Fruit fly (Drosophila melanogaster) S2 (cell line): ENCODE results near the gene Lcp65Ag1.

ENCODE experiments used
- CG8478 ChIP-seq: fragments of >200 bp; optimal IDR thresholded peaks from 2 replicates; lab custom pipeline; 2018
- CTCF ChIP-seq, 2 experiments: fragments of >200 bp; optimal IDR thresholded peaks; 2 replicates each; lab custom pipeline; 2018

Gene Lcp65Ag1

DNA sequence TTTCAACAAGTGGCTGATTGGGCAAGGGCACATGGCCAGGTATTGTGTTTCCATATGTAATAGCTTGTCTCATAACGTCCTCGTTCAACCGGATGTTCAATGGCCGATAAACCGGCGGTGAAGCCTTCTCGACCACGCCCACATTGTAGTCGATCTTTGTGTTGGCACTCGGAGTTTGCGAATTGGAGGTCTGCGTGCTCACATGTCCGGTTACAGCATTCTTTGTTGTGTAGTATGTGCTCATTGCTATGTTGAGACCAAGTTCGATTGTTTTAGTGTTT is 9.7 kb downstream of the Lcp65Ag1 start:
- no peak for TF ChIP-seq CG8478 (lab: Kevin White, UChicago)
- no peak for TF ChIP-seq CTCF (optimal IDR thresholded peaks at IDR 0.05; lab: Kevin White, UChicago)

DNA sequence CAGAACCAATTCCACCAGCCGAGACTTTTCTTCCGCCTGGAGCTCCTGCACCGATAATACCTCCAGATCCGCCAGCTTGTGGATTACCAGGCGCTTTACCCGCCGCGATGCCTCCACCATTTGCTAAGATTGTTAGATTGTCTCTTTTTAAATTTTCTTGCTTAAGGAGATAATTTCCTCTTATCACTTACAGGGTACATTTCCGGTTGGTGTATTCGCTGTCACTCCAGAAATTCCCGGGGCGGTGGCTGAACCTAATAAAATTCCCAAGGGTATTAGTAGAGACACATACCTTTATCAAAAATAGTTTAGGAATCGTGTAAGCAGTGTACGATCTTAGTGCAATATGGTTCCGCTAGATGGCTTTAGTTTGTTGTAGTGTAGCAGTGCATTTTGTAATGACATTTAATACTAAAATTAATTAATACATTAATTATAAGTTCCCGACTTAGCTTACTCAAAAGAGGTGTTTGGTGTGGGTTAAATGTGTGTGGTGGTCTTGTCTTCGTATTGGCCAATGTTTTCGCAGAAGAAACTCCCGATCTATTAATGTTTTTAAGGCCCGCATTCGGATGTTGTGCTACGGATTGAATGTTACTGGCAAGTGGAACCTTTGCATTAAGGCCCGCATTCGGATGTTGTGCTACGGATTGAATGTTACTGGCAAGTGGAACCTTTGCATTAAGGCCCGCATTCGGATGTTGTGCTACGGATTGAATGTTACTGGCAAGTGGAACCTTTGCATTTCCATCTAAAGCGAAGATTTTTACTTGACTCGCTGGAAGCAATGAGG is 10.3 kb downstream of the Lcp65Ag1 start:
- no peak for TF ChIP-seq CG8478 (lab: Kevin White, UChicago)
- peak; percentile 91 to 94 for TF ChIP-seq CTCF (optimal IDR thresholded peaks at IDR 0.05; lab: Kevin White, UChicago)

DNA sequence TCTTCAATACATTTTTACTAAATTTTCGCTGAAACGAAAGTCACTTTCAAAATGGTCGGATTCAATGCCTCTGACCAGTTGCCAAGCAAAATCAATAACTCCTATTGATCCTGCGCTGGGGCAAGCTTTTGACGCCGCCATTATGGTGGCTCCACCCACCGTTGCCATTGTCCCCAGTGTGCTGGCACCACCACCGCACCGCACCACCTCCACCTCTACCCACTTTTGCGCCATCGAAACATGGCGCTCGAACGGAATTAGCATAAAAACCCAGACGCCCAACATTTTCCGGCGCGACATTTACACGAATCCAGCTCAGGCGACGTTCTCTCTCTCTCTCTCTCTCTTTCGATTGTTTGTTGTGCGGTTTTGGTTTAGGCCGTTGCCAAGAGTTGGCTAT is 18.2 kb downstream of the Lcp65Ag1 start:
- TF ChIP-seq CG8478 (lab: Kevin White, UChicago) (no peak), CTCF (optimal IDR thresholded peaks at IDR 0.05; lab: Kevin White, UChicago) (no peak)

DNA sequence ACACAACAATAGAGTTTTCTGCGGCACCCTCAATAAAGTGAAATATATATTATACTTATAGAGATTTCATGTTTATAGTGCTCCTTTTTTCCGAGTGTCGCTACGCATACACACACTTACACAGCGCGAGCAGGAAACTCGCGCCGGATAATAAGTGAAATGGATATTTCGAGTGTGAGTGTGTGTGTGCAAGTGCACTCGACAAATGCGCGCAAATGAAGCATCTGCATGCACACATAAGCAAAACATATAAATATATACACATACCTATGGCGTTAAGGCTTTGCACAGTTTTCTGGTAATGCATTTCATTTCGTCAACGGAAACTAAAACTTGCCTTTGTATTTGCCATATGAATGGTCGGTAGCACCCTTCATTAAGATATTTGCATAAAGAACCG is 19.6 kb downstream of the Lcp65Ag1 start:
- no peak for TF ChIP-seq CG8478 (lab: Kevin White, UChicago)
- TF ChIP-seq CTCF (optimal IDR thresholded peaks at IDR 0.05; lab: Kevin White, UChicago), result no peak

DNA sequence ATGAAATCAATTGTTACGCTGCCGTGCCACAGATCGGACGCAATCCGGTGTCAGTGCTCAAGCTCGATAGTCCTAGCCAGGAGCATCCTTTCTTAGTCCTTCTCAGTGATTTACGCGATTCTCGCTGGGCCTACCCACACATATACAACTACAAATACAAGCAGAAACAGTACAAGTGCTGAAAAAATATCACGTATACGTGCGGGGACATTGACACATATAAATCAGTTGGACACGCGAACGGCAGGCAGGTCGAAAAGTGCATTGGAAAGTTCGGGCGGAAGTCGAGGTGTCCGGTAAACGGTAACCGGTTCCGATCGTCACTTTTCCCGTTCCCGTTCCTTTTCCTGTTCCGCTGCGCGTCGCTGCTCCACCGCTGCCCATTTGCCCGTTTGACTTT is 23.6 kb downstream of the Lcp65Ag1 start:
- TF ChIP-seq CTCF (optimal IDR thresholded peaks at IDR 0.05; lab: Kevin White, UChicago) (no peak), CG8478 (lab: Kevin White, UChicago) (no peak)

DNA sequence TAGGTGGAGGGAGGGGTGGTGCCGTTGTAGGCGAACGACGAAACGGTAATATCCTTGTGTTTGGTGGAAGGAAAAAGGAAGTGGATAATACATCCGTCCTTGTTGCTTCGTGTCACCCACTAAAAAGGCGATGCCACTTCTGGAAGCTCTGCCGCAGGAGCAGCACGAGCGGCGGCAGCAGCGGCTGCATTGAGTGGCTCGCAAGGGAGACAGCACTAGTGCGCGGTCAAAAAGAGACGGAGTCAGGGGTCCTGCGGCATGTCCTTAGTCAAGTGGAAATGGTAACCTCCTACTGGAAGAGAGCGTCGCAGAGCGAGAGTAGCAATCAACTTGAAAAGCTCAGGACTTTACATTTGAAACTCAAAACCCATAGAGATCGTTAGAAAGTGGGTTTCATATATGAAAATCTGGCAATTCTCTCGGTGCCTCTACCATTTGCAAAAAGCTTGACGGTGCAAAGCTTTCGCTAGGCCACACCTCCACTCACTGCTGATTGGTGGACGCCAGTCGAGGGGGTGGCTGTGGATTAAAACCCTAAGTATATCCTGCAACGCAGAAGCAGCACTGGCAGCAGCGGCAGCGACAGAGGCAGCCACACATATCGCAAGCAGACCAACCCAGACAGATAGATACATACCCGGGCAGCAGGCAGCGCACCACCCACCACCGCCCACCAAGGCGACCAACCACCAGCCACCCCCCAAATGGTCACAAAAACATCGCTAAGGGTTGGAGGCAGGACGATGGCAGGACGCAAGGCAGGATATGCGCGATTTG is 24.2 kb downstream of the Lcp65Ag1 start:
- no peak for TF ChIP-seq CG8478 (lab: Kevin White, UChicago)
- TF ChIP-seq CTCF (optimal IDR thresholded peaks at IDR 0.05; lab: Kevin White, UChicago), result no peak

DNA sequence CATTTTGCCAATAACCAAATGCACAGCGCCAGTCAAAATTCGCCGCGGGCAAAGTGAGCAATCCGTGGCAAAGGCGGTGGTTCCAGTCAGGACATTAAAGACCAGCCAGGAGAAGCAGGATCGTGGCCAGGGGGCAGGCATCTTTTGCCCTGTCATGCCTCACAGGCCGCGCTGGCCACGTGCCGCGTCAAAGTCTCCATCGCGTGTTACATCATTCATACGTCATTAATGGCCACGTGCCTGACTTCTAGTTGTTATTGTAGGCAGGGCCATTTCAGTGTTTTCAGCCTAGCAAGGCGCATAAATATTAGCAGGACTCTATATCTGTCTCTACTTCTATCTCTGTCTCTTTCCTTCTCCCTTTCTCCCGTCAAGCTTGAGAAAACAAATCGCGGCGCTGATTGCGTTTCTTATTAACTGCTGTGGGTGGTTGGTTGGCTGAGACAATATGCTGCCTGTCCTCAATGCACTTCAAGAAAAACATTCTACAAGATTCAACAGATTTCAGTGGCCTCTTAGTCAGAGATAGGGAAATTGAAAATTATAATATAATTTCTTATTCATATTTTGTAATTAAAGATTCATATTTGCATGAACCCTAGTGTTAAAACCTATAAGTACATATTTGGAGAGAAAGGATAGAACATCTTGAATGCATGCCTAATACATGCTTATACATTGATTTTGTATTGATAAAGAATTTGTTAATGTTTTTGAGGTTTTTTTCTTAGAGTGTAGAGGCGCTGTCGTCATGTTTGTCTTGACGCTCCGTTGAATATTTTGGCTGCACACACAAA is 26.6 kb downstream of the Lcp65Ag1 start:
- TF ChIP-seq CTCF (optimal IDR thresholded peaks at IDR 0.05; lab: Kevin White, UChicago), result no peak
- no peak for TF ChIP-seq CG8478 (lab: Kevin White, UChicago)

DNA sequence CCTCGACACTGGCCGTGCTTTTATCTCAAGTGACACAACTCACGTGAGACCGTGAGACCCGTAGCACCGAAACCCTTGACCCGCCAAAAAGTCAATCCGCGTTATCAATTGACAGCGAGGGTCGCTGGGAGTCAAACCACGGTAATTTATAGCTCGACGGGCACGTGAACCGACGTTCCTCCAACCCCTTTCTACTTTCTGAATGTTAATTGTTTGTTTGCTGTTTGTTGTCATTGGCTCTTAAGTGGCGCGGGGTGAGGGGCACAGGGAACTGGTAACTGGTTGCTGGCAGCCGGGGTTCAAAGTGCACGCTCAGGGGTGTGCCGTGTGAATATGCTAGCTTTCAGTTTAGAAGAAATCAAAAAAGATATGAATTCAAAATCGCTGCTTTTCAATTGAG is 28.4 kb downstream of the Lcp65Ag1 start:
- no peak for TF ChIP-seq CG8478 (lab: Kevin White, UChicago)
- TF ChIP-seq CTCF (optimal IDR thresholded peaks at IDR 0.05; lab: Kevin White, UChicago), result no peak

DNA sequence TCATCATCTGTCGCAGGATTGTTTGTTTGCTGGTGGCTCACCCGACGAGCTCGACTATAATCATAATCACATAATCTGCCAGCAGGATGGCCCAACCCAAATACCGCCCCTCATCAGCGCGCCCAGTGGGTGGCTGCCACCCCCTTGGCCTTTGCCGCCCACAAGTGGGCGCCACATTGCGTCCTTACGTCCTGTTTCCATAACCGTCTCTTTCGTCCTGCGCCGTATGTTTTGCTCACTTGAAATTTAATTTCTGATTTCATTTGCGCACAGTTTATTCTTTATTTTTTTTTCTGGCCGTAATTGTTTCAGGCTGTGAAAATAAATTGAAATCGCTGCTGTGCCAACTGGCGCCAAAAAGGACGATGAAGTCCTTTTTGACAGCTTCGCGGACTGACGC is 29.6 kb downstream of the Lcp65Ag1 start:
- no peak for TF ChIP-seq CG8478 (lab: Kevin White, UChicago)
- TF ChIP-seq CTCF (optimal IDR thresholded peaks at IDR 0.05; lab: Kevin White, UChicago), result no peak

DNA sequence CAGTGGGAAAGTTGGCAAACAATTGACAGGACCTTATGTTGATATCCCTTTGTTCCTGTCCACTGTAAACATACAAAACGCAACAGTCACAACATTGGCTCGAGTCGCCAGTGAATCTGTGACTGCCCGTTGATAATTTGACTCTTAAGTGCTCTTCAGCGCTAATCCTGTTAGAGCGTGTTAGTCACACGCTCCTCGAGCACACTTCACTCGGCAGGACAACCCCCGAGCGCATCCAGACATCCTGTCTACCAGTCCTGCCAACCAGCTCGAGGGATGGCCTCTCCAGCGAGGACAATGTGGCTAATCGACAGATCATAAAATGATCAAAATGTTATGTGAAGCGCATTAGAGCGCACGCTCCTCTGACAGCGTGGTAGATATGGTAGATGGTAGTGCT is 30.5 kb downstream of the Lcp65Ag1 start:
- TF ChIP-seq CG8478 (lab: Kevin White, UChicago) (no peak), CTCF (optimal IDR thresholded peaks at IDR 0.05; lab: Kevin White, UChicago) (no peak)

DNA sequence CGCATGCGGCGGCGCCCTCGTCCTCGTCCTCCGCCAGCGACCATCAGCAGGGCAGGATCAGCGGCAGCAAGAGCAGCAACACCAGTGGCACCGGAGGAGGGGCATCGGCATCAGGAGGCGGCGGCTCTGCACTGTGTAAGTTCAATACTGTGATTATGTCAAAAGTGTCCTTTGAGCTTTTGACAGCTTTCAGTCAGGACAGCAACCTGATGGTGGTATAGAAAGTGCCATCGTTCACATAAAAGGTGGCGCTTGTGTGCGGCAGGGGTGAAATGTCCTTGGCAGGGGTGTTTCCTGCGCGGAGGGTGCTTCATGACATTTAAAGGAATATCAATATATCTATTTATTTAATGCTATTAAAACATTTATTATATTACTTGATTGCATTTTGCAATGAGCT is 31.4 kb downstream of the Lcp65Ag1 start:
- TF ChIP-seq CG8478 (lab: Kevin White, UChicago) (no peak), CTCF (optimal IDR thresholded peaks at IDR 0.05; lab: Kevin White, UChicago) (peak; percentile 89 to 95)

DNA sequence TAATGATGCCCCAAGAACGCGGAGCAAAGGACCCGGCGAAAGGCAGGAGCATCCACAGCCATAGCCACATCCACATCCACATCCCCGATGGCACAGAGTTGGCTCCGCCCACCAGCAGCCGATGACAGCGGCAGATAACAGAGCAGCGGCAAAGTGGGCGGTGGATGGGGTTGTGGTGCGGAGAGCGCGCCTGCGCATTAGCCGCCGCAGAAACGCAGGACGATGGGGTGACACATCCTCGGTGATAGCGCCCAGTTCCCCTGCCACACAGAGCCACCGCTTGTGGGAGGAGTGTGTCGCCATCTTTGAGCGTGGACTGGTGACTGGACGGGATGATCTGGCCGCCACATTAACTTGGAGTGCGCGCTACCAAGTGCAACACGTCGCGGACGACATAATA is 37.8 kb downstream of the Lcp65Ag1 start, which contains the start of gene Ets65A:
Gene Ets65A, plus strand, starts transcription at position 348 of the 400 bp plus-strand sequence.
- TF ChIP-seq CTCF (optimal IDR thresholded peaks at IDR 0.05; lab: Kevin White, UChicago) (no peak), CG8478 (lab: Kevin White, UChicago) (no peak)

DNA sequence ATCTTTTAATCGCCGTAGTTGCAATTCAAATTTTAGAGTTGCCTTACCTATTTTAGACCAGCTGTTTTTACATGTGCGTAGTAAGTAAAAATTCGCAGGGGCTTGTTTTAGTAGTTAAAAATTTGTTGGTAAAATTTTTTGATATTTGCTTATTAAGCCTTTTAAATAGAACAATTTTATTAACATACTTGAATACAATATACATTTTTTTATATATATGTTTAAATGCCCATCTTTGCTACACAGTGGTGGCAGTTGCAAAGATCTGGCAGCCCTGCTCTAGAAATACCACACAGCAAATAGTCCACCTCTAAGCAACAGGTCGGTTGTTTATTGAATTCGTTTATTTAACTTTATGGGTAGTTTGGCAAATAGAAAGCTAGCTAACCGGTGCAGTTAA is 40.4 kb downstream of the Lcp65Ag1 start, which contains the start of the genes CG10467 and loj:
Gene CG10467, minus strand, starts transcription at position 51 of the 400 bp plus-strand sequence.
Gene loj, plus strand, starts transcription at position 291 of the 400 bp plus-strand sequence.
- TF ChIP-seq CG8478 (lab: Kevin White, UChicago), result no peak
- no peak for TF ChIP-seq CTCF (optimal IDR thresholded peaks at IDR 0.05; lab: Kevin White, UChicago)

DNA sequence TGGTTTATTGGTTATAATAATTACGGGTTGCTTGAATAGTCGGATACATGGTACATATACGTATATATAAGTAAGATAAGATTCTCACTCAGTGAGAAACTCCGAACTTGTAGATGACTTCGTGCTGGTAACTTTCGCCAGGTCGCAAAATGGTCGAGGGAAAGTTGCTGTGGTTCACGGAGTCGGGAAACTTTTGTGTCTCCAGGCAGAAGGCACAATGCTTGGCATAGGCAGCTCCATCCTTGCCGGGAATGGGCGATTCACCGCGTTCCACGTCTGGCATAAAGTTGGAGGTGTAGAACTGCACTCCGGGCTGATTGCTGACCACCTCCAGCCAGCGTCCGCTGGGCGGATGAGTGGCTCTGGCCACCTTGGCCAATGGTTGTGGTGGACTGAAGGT is 41.9 kb downstream of the Lcp65Ag1 start, which contains the start of gene CG10469:
Gene CG10469, minus strand, starts transcription at position 101 of the 400 bp plus-strand sequence.
- TF ChIP-seq CTCF (optimal IDR thresholded peaks at IDR 0.05; lab: Kevin White, UChicago) (no peak), CG8478 (lab: Kevin White, UChicago) (no peak)
